Worm (Caenorhabditis elegans): ENCODE measurements around the gene srg-59.

Gene srg-59

ce11 chrV:2767465-2767864, 42.3 kb upstream of the srg-59 start, which contains the start of gene R05D8.9:
R05D8.9 (minus strand) TSS chrV:2767565.
- TF ChIP-seq Y75B8A.6 (GFP tag; IDR thresholded peaks at IDR 0.05), result no peak
- peak; percentile 78 for TF ChIP-seq nhr-28 (tag; optimal IDR thresholded peaks at IDR 0.05)
- TF ChIP-seq ceh-32 (tag; optimal IDR thresholded peaks at IDR 0.05; ENCODE audit: poor library complexity), result no peak
- TF ChIP-seq unc-62 (GFP tag; optimal IDR thresholded peaks at IDR 0.05 in 1 of 2), result peak in 1 of 2 experiments; percentile 64
- TF ChIP-seq unc-62 (tag; optimal IDR thresholded peaks at IDR 0.05), result no peak

DNA sequence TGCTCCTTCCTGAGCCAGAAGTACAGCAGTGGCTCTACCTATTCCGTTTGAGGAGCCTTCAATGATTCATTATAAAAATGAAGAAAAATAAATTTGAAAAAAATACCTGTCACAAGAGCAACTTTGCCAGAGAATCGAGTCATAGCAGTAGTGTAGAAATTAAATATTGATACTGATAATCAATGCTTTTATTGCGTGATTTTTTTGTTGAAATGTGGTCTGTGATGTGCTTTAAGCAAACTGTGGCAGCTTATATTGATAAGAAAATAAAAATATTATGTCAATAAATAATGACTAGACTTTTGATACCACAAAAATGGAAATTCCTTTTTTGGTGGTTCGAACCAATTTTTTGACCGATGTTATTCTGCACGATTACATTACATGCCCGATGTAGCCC, 39.9 kb upstream of the srg-59 start, which contains the start of gene dhs-14:
dhs-14 (minus strand) TSS at position 149 of the 400 bp plus-strand sequence.
- TF ChIP-seq hlh-30 (tag; optimal IDR thresholded peaks at IDR 0.05; ENCODE audit: insufficient read depth) (no peak), tra-1 (GFP tag; IDR thresholded peaks at IDR 0.05) (no peak), nhr-6 (tag; optimal IDR thresholded peaks at IDR 0.05) (no peak), nhr-10 (tag; optimal IDR thresholded peaks at IDR 0.05) (no peak), nhr-77 (tag; optimal IDR thresholded peaks at IDR 0.05) (peak; percentile 81), saeg-2 (GFP tag; IDR thresholded peaks at IDR 0.05) (no peak), gei-8 (GFP tag; optimal IDR thresholded peaks at IDR 0.05) (no peak), attf-4 (tag; optimal IDR thresholded peaks at IDR 0.05) (no peak), ces-1 (GFP tag; optimal IDR thresholded peaks at IDR 0.05) (no peak), lin-1 (GFP tag; IDR thresholded peaks at IDR 0.05) (no peak), nhr-11 (tag; optimal IDR thresholded peaks at IDR 0.05) (no peak), madf-9 (GFP tag; conservative IDR thresholded peaks at IDR 0.05) (no peak), F44E2.7 (GFP tag; IDR thresholded peaks at IDR 0.05) (no peak), ztf-11 (tag; optimal IDR thresholded peaks at IDR 0.05) (no peak), zfp-2 (tag; optimal IDR thresholded peaks at IDR 0.05) (no peak), hlh-11 (tag; optimal IDR thresholded peaks at IDR 0.05) (peak; percentile 25), nhr-48 (tag; optimal IDR thresholded peaks at IDR 0.05) (no peak), R02D3.7 (tag; optimal IDR thresholded peaks at IDR 0.05) (no peak), tag-97 (GFP tag; IDR thresholded peaks at IDR 0.05) (no peak), hif-1 (tag; optimal IDR thresholded peaks at IDR 0.05) (no peak), snpc-4 (tag; optimal IDR thresholded peaks at IDR 0.05) (no peak), egl-27 (tag; optimal IDR thresholded peaks at IDR 0.05) (no peak), set-16 (GFP tag; IDR thresholded peaks at IDR 0.05) (no peak), unc-130 (GFP tag; optimal IDR thresholded peaks at IDR 0.05) (no peak), vab-7 (GFP tag; IDR thresholded peaks at IDR 0.05) (no peak), ceh-82 (tag; optimal IDR thresholded peaks at IDR 0.05) (no peak), spr-3 (GFP tag; optimal IDR thresholded peaks at IDR 0.05) (no peak), mdl-1 (tag; optimal IDR thresholded peaks at IDR 0.05) (no peak), snpc-1.2 (GFP tag; IDR thresholded peaks at IDR 0.05) (no peak), F26F4.8 (GFP tag; conservative IDR thresholded peaks at IDR 0.05) (no peak), dmd-6 (GFP tag; IDR thresholded peaks at IDR 0.05) (peak; percentile 71), T26A8.4 (GFP tag; IDR thresholded peaks at IDR 0.05) (no peak), unc-62 (GFP tag; optimal IDR thresholded peaks at IDR 0.05 in 1 of 2) (no peak), unc-62 (tag; optimal IDR thresholded peaks at IDR 0.05) (no peak), nhr-237 (tag; optimal IDR thresholded peaks at IDR 0.05) (no peak), daf-19 (GFP tag; conservative IDR thresholded peaks at IDR 0.05) (no peak), madf-5 (GFP tag; IDR thresholded peaks at IDR 0.05) (no peak), hmg-1.1 (GFP tag; IDR thresholded peaks at IDR 0.05) (no peak), zag-1 (tag; optimal IDR thresholded peaks at IDR 0.05) (no peak), dve-1 (tag; optimal IDR thresholded peaks at IDR 0.05; ENCODE audit: insufficient read depth) (no peak), ZK546.5 (tag; optimal IDR thresholded peaks at IDR 0.05) (no peak), dpl-1 (GFP tag; optimal IDR thresholded peaks at IDR 0.05) (no peak), D1046.2 (GFP tag; IDR thresholded peaks at IDR 0.05) (no peak), pqm-1 (tag; optimal IDR thresholded peaks at IDR 0.05) (peak; percentile 65), Y75B8A.6 (GFP tag; IDR thresholded peaks at IDR 0.05) (no peak), daf-16 (GFP tag; optimal IDR thresholded peaks at IDR 0.05) (no peak), daf-16 (tag; optimal IDR thresholded peaks at IDR 0.05) (peak; percentile 76), mep-1 (tag; optimal IDR thresholded peaks at IDR 0.05) (no peak), nhr-76 (tag; optimal IDR thresholded peaks at IDR 0.05) (no peak)
